Fruit fly (Drosophila melanogaster): ENCODE data around the gene Mur11Da.
A peak's percentile ranks its signal among the peaks of the same experiment; 100 is the strongest.

Gene Mur11Da

dm6 chrX:12925426-12926256 is 42.0 kb upstream of the Mur11Da start (continued):
- TF ChIP-seq sc (optimal IDR thresholded peaks at IDR 0.05) (no peak), sc (GFP tag; optimal IDR thresholded peaks at IDR 0.05) (peak; percentile 40), gce (GFP tag; IDR thresholded peaks at IDR 0.05) (0 out of 3 replicates have a peak, but pooled peaks have one; percentile 22), CG16863 (GFP tag; optimal IDR thresholded peaks at IDR 0.05) (no peak), CG9797 (GFP tag; optimal IDR thresholded peaks at IDR 0.05) (no peak), CG1024 (GFP tag; IDR thresholded peaks at IDR 0.05) (peak; percentile 26; the same call in 1 of the 2 replicates), CG17802 (tag; optimal IDR thresholded peaks at IDR 0.05) (no peak), Nf-YA (GFP tag; IDR thresholded peaks at IDR 0.05) (peak; percentile 62), CG11695 (GFP tag; IDR thresholded peaks at IDR 0.05) (peak; percentile 76), dimm (GFP tag; IDR thresholded peaks at IDR 0.05) (0 out of 2 replicates have a peak, but pooled peaks have one; percentile 38), CG17829 (tag; optimal IDR thresholded peaks at IDR 0.05) (peak; percentile 68), CG11085 (GFP tag; IDR thresholded peaks at IDR 0.05) (peak; percentile 57; the same call in 1 of the 2 replicates), CG4820 (GFP tag; optimal IDR thresholded peaks at IDR 0.05) (peak; percentile 35), Ssrp (tag; optimal IDR thresholded peaks at IDR 0.05) (peak; percentile 32), her (GFP tag; optimal IDR thresholded peaks at IDR 0.05) (no peak), Hr78 (GFP tag; optimal IDR thresholded peaks at IDR 0.05) (peak in 1 of 2 experiments; percentile 31), CG11093 (GFP tag; IDR thresholded peaks at IDR 0.05) (peak; percentile 65; the same call in 2 of the 3 replicates), tgo (GFP tag; IDR thresholded peaks at IDR 0.05) (peak; percentile 66), CG15601 (tag; optimal IDR thresholded peaks at IDR 0.05) (peak; percentile 78), nerfin-1 (tag; optimal IDR thresholded peaks at IDR 0.05) (peak; percentile 23), CG10147 (GFP tag; optimal IDR thresholded peaks at IDR 0.05) (no peak), ara (GFP tag; IDR thresholded peaks at IDR 0.05) (peak; percentile 80), CG15011 (GFP tag; optimal IDR thresholded peaks at IDR 0.05) (peak; percentile 14), CG8924 (tag; optimal IDR thresholded peaks at IDR 0.05) (peak; percentile 74), Taf1 (GFP tag; IDR thresholded peaks at IDR 0.05) (no peak; the same call in 1 of the 2 replicates), Opbp (GFP tag; IDR thresholded peaks at IDR 0.05; ENCODE audit: partially characterized antibody) (no peak), CG1529 (GFP tag; optimal IDR thresholded peaks at IDR 0.05) (peak; percentile 31), CG15696 (tag; optimal IDR thresholded peaks at IDR 0.05) (peak; percentile 31), CG32772 (GFP tag; IDR thresholded peaks at IDR 0.05) (peak; percentile 70), CG8281 (tag; optimal IDR thresholded peaks at IDR 0.05) (peak; percentile 47), CG32532 (GFP tag; IDR thresholded peaks at IDR 0.05) (peak; percentile 61; the same call in 1 of the 2 replicates), so (GFP tag; IDR thresholded peaks at IDR 0.05) (0 out of 3 replicates have a peak, but pooled peaks have one; percentile 41), CG31441 (GFP tag; IDR thresholded peaks at IDR 0.05) (peak; percentile 81), bcd (GFP tag; optimal IDR thresholded peaks at IDR 0.05) (peak; percentile 53), CG9727 (GFP tag; optimal IDR thresholded peaks at IDR 0.05) (peak; percentile 78), Sox102F (GFP tag; optimal IDR thresholded peaks at IDR 0.05) (peak; percentile 49), yki (optimal IDR thresholded peaks at IDR 0.05) (peak; percentile 73), CG12104 (GFP tag; optimal IDR thresholded peaks at IDR 0.05) (peak; percentile 24), schlank (tag; optimal IDR thresholded peaks at IDR 0.05) (no peak), Meics (GFP tag; optimal IDR thresholded peaks at IDR 0.05) (peak; percentile 56), Hr51 (GFP tag; optimal IDR thresholded peaks at IDR 0.05) (peak in 1 of 2 experiments; percentile 58), Med (GFP tag) (peak; percentile 41), crol (GFP tag; IDR thresholded peaks at IDR 0.05) (0 out of 2 replicates have a peak, but pooled peaks have one; percentile 25), CG2712 (tag; optimal IDR thresholded peaks at IDR 0.05) (peak; percentile 74), ewg (GFP tag; optimal IDR thresholded peaks at IDR 0.05) (peak; percentile 84), Dek (tag; optimal IDR thresholded peaks at IDR 0.05) (peak; percentile 31), Camta (GFP tag; optimal IDR thresholded peaks at IDR 0.05) (peak; percentile 1), phol (tag; optimal IDR thresholded peaks at IDR 0.05) (peak; percentile 55)
